Worm (Caenorhabditis elegans): Measurements from ENCODE around the gene F36H5.4.

Gene F36H5.4

ce11 chrII:1761564-1761963 lies at the start of gene F36H5.4:
Gene F36H5.4, plus strand, starts transcription at chrII:1761864.
- TF ChIP-seq nfya-1 (tag; optimal IDR thresholded peaks at IDR 0.05; ENCODE audit: insufficient read depth) (no peak), nhr-237 (tag; optimal IDR thresholded peaks at IDR 0.05) (no peak), nhr-28 (tag; optimal IDR thresholded peaks at IDR 0.05) (no peak), jun-1 (tag; optimal IDR thresholded peaks at IDR 0.05) (no peak), snpc-4 (tag; optimal IDR thresholded peaks at IDR 0.05) (no peak), lin-15B (tag; optimal IDR thresholded peaks at IDR 0.05) (no peak), R02D3.7 (tag; optimal IDR thresholded peaks at IDR 0.05) (no peak), mdl-1 (tag; optimal IDR thresholded peaks at IDR 0.05) (no peak), ztf-4 (tag; optimal IDR thresholded peaks at IDR 0.05) (no peak), lin-39 (tag; optimal IDR thresholded peaks at IDR 0.05) (no peak), ZK546.5 (tag; optimal IDR thresholded peaks at IDR 0.05) (no peak)

- no peak for TF ChIP-seq snpc-4 (tag; optimal IDR thresholded peaks at IDR 0.05)
- TF ChIP-seq R02D3.7 (tag; optimal IDR thresholded peaks at IDR 0.05) = no peak
- no peak for TF ChIP-seq eor-1 (tag; optimal IDR thresholded peaks at IDR 0.05)
- no peak for TF ChIP-seq nhr-67 (tag; optimal IDR thresholded peaks at IDR 0.05)
- no peak for TF ChIP-seq tbx-2 (tag; optimal IDR thresholded peaks at IDR 0.05)
These were observed 48.7 kb upstream of the F36H5.4 start, which contains the start of gene btb-7 for ce11 chrII:1712938-1713337. Gene btb-7, plus strand, starts transcription at chrII:1713238.

- TF ChIP-seq hmg-11 (tag; optimal IDR thresholded peaks at IDR 0.05) = no peak
- TF ChIP-seq lsy-12 (tag; optimal IDR thresholded peaks at IDR 0.05) = no peak
- TF ChIP-seq nhr-237 (tag; optimal IDR thresholded peaks at IDR 0.05) = no peak
- no peak for TF ChIP-seq nhr-76 (tag; optimal IDR thresholded peaks at IDR 0.05)
- no peak for TF ChIP-seq aly-2 (tag; optimal IDR thresholded peaks at IDR 0.05)
- no peak for TF ChIP-seq ama-1 (optimal IDR thresholded peaks at IDR 0.05)
These were observed 46.8 kb upstream of the F36H5.4 start, which contains the start of gene btb-6 for ce11 chrII:1714772-1715353. Gene btb-6, plus strand, starts transcription at chrII:1715303.

- no peak for TF ChIP-seq jun-1 (tag; optimal IDR thresholded peaks at IDR 0.05)
- TF ChIP-seq egl-27 (tag; optimal IDR thresholded peaks at IDR 0.05) = no peak
- no peak for TF ChIP-seq mdl-1 (tag; optimal IDR thresholded peaks at IDR 0.05)
- no peak for TF ChIP-seq nhr-25 (tag; optimal IDR thresholded peaks at IDR 0.05)
- no peak for TF ChIP-seq nhr-12 (tag; optimal IDR thresholded peaks at IDR 0.05)
- TF ChIP-seq ztf-4 (tag; optimal IDR thresholded peaks at IDR 0.05) = no peak
- TF ChIP-seq egl-5 (tag; optimal IDR thresholded peaks at IDR 0.05) = no peak
- no peak for TF ChIP-seq nhr-28 (tag; optimal IDR thresholded peaks at IDR 0.05)
These were observed 42.5 kb upstream of the F36H5.4 start, which contains the start of gene fbxb-48 for ce11 chrII:1719153-1719552. Gene fbxb-48, minus strand, starts transcription at chrII:1719253.

ce11 chrII:1722394-1722793 lies 39.3 kb upstream of the F36H5.4 start, which contains the start of the genes fbxb-5 and btb-8:
Gene fbxb-5, minus strand, starts transcription at chrII:1722494.
Gene btb-8, plus strand, starts transcription at chrII:1722770.
- TF ChIP-seq ceh-9 (tag; optimal IDR thresholded peaks at IDR 0.05) = no peak
- no peak for TF ChIP-seq elt-2 (tag; optimal IDR thresholded peaks at IDR 0.05)
- no peak for TF ChIP-seq snpc-4 (tag; optimal IDR thresholded peaks at IDR 0.05)
- no peak for TF ChIP-seq jun-1 (tag; optimal IDR thresholded peaks at IDR 0.05)
- TF ChIP-seq ztf-11 (tag; optimal IDR thresholded peaks at IDR 0.05) = no peak
- TF ChIP-seq tbx-2 (tag; optimal IDR thresholded peaks at IDR 0.05) = no peak
- no peak for TF ChIP-seq daf-12 (tag; optimal IDR thresholded peaks at IDR 0.05)

ce11 chrII:1724314-1724713 lies 37.4 kb upstream of the F36H5.4 start, which contains the start of gene fbxb-11:
Gene fbxb-11, plus strand, starts transcription at chrII:1724614.
- TF ChIP-seq nhr-11 (tag; optimal IDR thresholded peaks at IDR 0.05) = no peak
- TF ChIP-seq daf-12 (tag; optimal IDR thresholded peaks at IDR 0.05) = no peak
- TF ChIP-seq skn-1 (tag; optimal IDR thresholded peaks at IDR 0.05) = no peak
- no peak for TF ChIP-seq nhr-67 (tag; optimal IDR thresholded peaks at IDR 0.05)
- no peak for TF ChIP-seq ama-1 (optimal IDR thresholded peaks at IDR 0.05)
- no peak for TF ChIP-seq mdl-1 (tag; optimal IDR thresholded peaks at IDR 0.05)
- no peak for TF ChIP-seq fkh-10 (GFP tag; optimal IDR thresholded peaks at IDR 0.05)
- no peak for TF ChIP-seq nhr-43 (tag; optimal IDR thresholded peaks at IDR 0.05; ENCODE audit: poor library complexity, severe bottlenecking)
- TF ChIP-seq elt-3 (tag; optimal IDR thresholded peaks at IDR 0.05) = no peak
- TF ChIP-seq unc-62 (GFP tag; optimal IDR thresholded peaks at IDR 0.05) = no peak
